Worm (Caenorhabditis elegans) whole organism, L3 larva: ENCODE data around the gene vha-8.
A peak's percentile ranks its signal among the peaks of the same experiment; 100 is the strongest.

Source experiments
- R02D3.7 ChIP-seq: fragments of 150-350 bp; optimal IDR thresholded peaks from 2 replicates; lab custom pipeline; 2014; ENCODE audit warnings: missing biosample characterization, missing genetic modification characterization
- ZK546.5 ChIP-seq: sonication (generic microtip); optimal IDR thresholded peaks from 2 replicates; lab custom pipeline; 2017; ENCODE audit warnings: missing biosample characterization, missing genetic modification characterization
- aly-2 ChIP-seq: fragments of 150-350 bp; optimal IDR thresholded peaks from 2 replicates; lab custom pipeline; 2014; ENCODE audit warnings: missing biosample characterization, missing genetic modification characterization
- ama-1 ChIP-seq: fragments of 150-350 bp; optimal IDR thresholded peaks from 2 replicates; lab custom pipeline; 2018
- ceh-16 ChIP-seq: sonication (generic microtip); optimal IDR thresholded peaks from 2 replicates; lab custom pipeline; 2017; ENCODE audit warnings: missing biosample characterization, missing genetic modification characterization
- ceh-28 ChIP-seq: fragments of 150-350 bp; optimal IDR thresholded peaks from 2 replicates; lab custom pipeline; 2014; ENCODE audit warnings: missing biosample characterization, missing genetic modification reagents, missing genetic modification characterization
- ceh-82 ChIP-seq: fragments of 150-350 bp; optimal IDR thresholded peaks from 2 replicates; lab custom pipeline; 2014; ENCODE audit warnings: missing biosample characterization, missing genetic modification characterization
- ceh-9 ChIP-seq: sonication (generic microtip); optimal IDR thresholded peaks from 2 replicates; lab custom pipeline; 2018; ENCODE audit warnings: missing biosample characterization, missing genetic modification characterization
- daf-12 ChIP-seq: fragments of 150-350 bp; optimal IDR thresholded peaks from 2 replicates; lab custom pipeline; 2014; ENCODE audit warnings: missing biosample characterization, missing genetic modification reagents, missing genetic modification characterization
- egl-27 ChIP-seq: sonication (generic microtip); optimal IDR thresholded peaks from 4 replicates; lab custom pipeline; 2017; ENCODE audit warnings: missing biosample characterization, missing genetic modification reagents, missing genetic modification characterization
- egl-5 ChIP-seq: fragments of 150-350 bp; optimal IDR thresholded peaks from 2 replicates; lab custom pipeline; 2017; ENCODE audit warnings: missing biosample characterization, missing genetic modification reagents, missing genetic modification characterization, inconsistent platforms
- elt-1 ChIP-seq: fragments of 150-350 bp; optimal IDR thresholded peaks from 2 replicates; lab custom pipeline; 2014; ENCODE audit warnings: missing biosample characterization, missing genetic modification characterization
- elt-2 ChIP-seq: sonication (generic microtip); optimal IDR thresholded peaks from 2 replicates; lab custom pipeline; 2016; ENCODE audit warnings: missing genetic modification reagents, mild to moderate bottlenecking, missing genetic modification characterization, missing compliant biosample characterization
- elt-3 ChIP-seq, 3 experiments: fragments of 150-350 bp in 1 of 3; sonication (generic microtip) in 2 of 3; optimal IDR thresholded peaks; 2 replicates in 2 of 3; 4 replicates in 1 of 3; lab custom pipeline; 2014 to 2017; ENCODE audit warnings: missing biosample characterization in 3 of 3, missing genetic modification characterization in 3 of 3
- eor-1 ChIP-seq, 2 experiments: fragments of 150-350 bp; optimal IDR thresholded peaks; 2 replicates each; lab custom pipeline; 2014 to 2018; ENCODE audit warnings: missing biosample characterization in 2 of 2, missing genetic modification characterization in 2 of 2
- fkh-10 ChIP-seq: sonication (generic microtip); optimal IDR thresholded peaks from 2 replicates; lab custom pipeline; 2017; ENCODE audit warnings: missing biosample characterization, missing genetic modification reagents, missing genetic modification characterization
- fkh-2 ChIP-seq: fragments of 150-350 bp; optimal IDR thresholded peaks from 2 replicates; lab custom pipeline; 2014; ENCODE audit warnings: missing biosample characterization, missing genetic modification reagents, missing genetic modification characterization
- fos-1 ChIP-seq: fragments of 150-350 bp; optimal IDR thresholded peaks from 2 replicates; lab custom pipeline; 2014; ENCODE audit warnings: missing biosample characterization, missing genetic modification characterization
- hmg-11 ChIP-seq: sonication (generic microtip); optimal IDR thresholded peaks from 2 replicates; lab custom pipeline; 2016; ENCODE audit warnings: missing genetic modification characterization, missing compliant biosample characterization
- jun-1 ChIP-seq: fragments of 150-350 bp; optimal IDR thresholded peaks from 2 replicates; lab custom pipeline; 2014; ENCODE audit warnings: missing biosample characterization, missing genetic modification reagents, missing genetic modification characterization
- lin-15B ChIP-seq: fragments of 150-350 bp; optimal IDR thresholded peaks from 2 replicates; lab custom pipeline; 2014; ENCODE audit warnings: missing biosample characterization, missing genetic modification characterization
- lin-39 ChIP-seq: fragments of 150-350 bp; optimal IDR thresholded peaks from 2 replicates; lab custom pipeline; 2018; ENCODE audit warnings: missing biosample characterization, missing genetic modification reagents, missing genetic modification characterization
- lsy-12 ChIP-seq: sonication (generic microtip); optimal IDR thresholded peaks from 2 replicates; lab custom pipeline; 2016; ENCODE audit warnings: mild to moderate bottlenecking, missing genetic modification characterization, missing compliant biosample characterization
- mdl-1 ChIP-seq: fragments of 150-350 bp; optimal IDR thresholded peaks from 2 replicates; lab custom pipeline; 2014; ENCODE audit warnings: missing biosample characterization, missing genetic modification characterization
- mml-1 ChIP-seq: fragments of 150-350 bp; sonication (generic microtip); optimal IDR thresholded peaks from 3 replicates; lab custom pipeline; 2014; ENCODE audit warnings: missing biosample characterization, missing genetic modification characterization
- nfya-1 ChIP-seq: sonication (generic microtip); optimal IDR thresholded peaks from 2 replicates; lab custom pipeline; 2017; ENCODE audit warnings: missing genetic modification characterization, mild to moderate bottlenecking, missing compliant biosample characterization, antibody characterized with exemption, moderate library complexity; ENCODE audit not compliant: insufficient read depth
- nhr-11 ChIP-seq: fragments of 150-350 bp; optimal IDR thresholded peaks from 2 replicates; lab custom pipeline; 2014; ENCODE audit warnings: missing biosample characterization, missing genetic modification characterization
- nhr-12 ChIP-seq: fragments of 150-350 bp; optimal IDR thresholded peaks from 2 replicates; lab custom pipeline; 2014; ENCODE audit warnings: missing biosample characterization, missing genetic modification characterization
- nhr-23 ChIP-seq: fragments of 150-350 bp; optimal IDR thresholded peaks from 2 replicates; lab custom pipeline; 2014; ENCODE audit warnings: missing biosample characterization, missing genetic modification reagents, missing genetic modification characterization
- nhr-237 ChIP-seq: fragments of 150-350 bp; optimal IDR thresholded peaks from 2 replicates; lab custom pipeline; 2014; ENCODE audit warnings: missing biosample characterization, missing genetic modification characterization
- nhr-25 ChIP-seq: sonication (generic microtip); optimal IDR thresholded peaks from 2 replicates; lab custom pipeline; 2017; ENCODE audit warnings: missing biosample characterization, missing genetic modification characterization
- nhr-28 ChIP-seq: fragments of 150-350 bp; optimal IDR thresholded peaks from 2 replicates; lab custom pipeline; 2014; ENCODE audit warnings: missing biosample characterization, missing genetic modification characterization
- nhr-43 ChIP-seq: sonication (generic microtip); optimal IDR thresholded peaks from 2 replicates; lab custom pipeline; 2016; ENCODE audit warnings: mild to moderate bottlenecking, missing genetic modification characterization, missing compliant biosample characterization; ENCODE audit not compliant: poor library complexity, severe bottlenecking
- nhr-67 ChIP-seq: fragments of 150-350 bp; optimal IDR thresholded peaks from 2 replicates; lab custom pipeline; 2014; ENCODE audit warnings: missing biosample characterization, missing genetic modification characterization
- nhr-76 ChIP-seq: fragments of 150-350 bp; sonication (generic microtip); optimal IDR thresholded peaks from 5 replicates; lab custom pipeline; 2014; ENCODE audit warnings: missing biosample characterization, missing genetic modification characterization
- nhr-77 ChIP-seq: fragments of 150-350 bp; optimal IDR thresholded peaks from 2 replicates; lab custom pipeline; 2014; ENCODE audit warnings: missing biosample characterization, missing genetic modification characterization
- pha-4 ChIP-seq: fragments of 150-350 bp; optimal IDR thresholded peaks from 2 replicates; lab custom pipeline; 2014; ENCODE audit warnings: missing biosample characterization, missing genetic modification reagents, missing genetic modification characterization
- pqm-1 ChIP-seq: fragments of 150-350 bp; optimal IDR thresholded peaks from 2 replicates; lab custom pipeline; 2017; ENCODE audit warnings: missing biosample characterization, missing genetic modification characterization, inconsistent platforms
- sea-2 ChIP-seq: fragments of 150-350 bp; sonication (generic microtip); optimal IDR thresholded peaks from 4 replicates; lab custom pipeline; 2014; ENCODE audit warnings: missing biosample characterization, missing genetic modification reagents, missing genetic modification characterization
- skn-1 ChIP-seq: fragments of 150-350 bp; optimal IDR thresholded peaks from 2 replicates; lab custom pipeline; 2014; ENCODE audit warnings: missing biosample characterization, missing genetic modification characterization
- snpc-4 ChIP-seq: fragments of 150-350 bp; optimal IDR thresholded peaks from 2 replicates; lab custom pipeline; 2014; ENCODE audit warnings: missing biosample characterization, missing genetic modification characterization
- tbx-2 ChIP-seq: sonication (generic microtip); optimal IDR thresholded peaks from 2 replicates; lab custom pipeline; 2016; ENCODE audit warnings: mild to moderate bottlenecking, missing genetic modification characterization, missing compliant biosample characterization
- unc-39 ChIP-seq: sonication (generic microtip); optimal IDR thresholded peaks from 4 replicates; lab custom pipeline; 2017; ENCODE audit warnings: missing biosample characterization, missing genetic modification characterization
- unc-62 ChIP-seq: fragments of 150-350 bp; sonication (generic microtip); optimal IDR thresholded peaks from 4 replicates; lab custom pipeline; 2014; ENCODE audit warnings: missing biosample characterization, missing genetic modification reagents, missing genetic modification characterization
- zag-1 ChIP-seq: fragments of 150-350 bp; optimal IDR thresholded peaks from 2 replicates; lab custom pipeline; 2014; ENCODE audit warnings: missing biosample characterization, missing genetic modification characterization
- ztf-11 ChIP-seq: fragments of 150-350 bp; optimal IDR thresholded peaks from 2 replicates; lab custom pipeline; 2014; ENCODE audit warnings: missing biosample characterization, missing genetic modification characterization
- ztf-4 ChIP-seq: fragments of 150-350 bp; optimal IDR thresholded peaks from 2 replicates; lab custom pipeline; 2014; ENCODE audit warnings: missing biosample characterization, missing genetic modification characterization

Gene vha-8

DNA sequence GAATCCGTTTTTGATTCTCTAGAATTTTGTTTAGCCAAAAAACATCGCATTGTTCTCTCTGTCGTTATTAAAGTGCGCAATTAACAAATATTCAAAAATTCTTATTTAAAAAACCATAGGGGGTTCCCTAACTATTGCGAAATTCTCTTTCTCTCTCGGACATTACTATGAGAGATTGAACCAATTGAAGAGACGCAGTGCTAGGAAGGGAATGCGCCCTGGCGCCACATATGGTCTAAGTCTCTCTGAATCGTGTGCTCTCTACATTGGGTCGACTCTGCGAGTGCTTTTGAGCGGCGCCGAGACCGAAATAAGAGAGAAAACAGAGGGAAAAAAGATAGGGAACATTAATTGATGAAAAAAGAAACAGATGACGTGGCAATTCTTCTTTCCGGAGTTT lies 5.0 kb upstream of the vha-8 start:
- TF ChIP-seq tbx-2 (tag; lab: Kevin White, UChicago) (peak; percentile 4), nfya-1 (tag; lab: Kevin White, UChicago) (peak; percentile 85), ZK546.5 (tag; lab: Kevin White, UChicago) (no peak), elt-2 (tag; lab: Kevin White, UChicago) (peak; percentile 60), lsy-12 (tag; lab: Kevin White, UChicago) (peak; percentile 59), nhr-25 (tag; lab: Kevin White, UChicago) (peak; percentile 32), daf-12 (tag; lab: Kevin White, UChicago) (no peak), ama-1 (lab: Kevin White, UChicago) (no peak), nhr-28 (tag; lab: Kevin White, UChicago) (no peak), ceh-9 (tag; lab: Kevin White, UChicago) (no peak), elt-3 (tag; optimal IDR thresholded peaks at IDR 0.05; lab: Kevin White, UChicago) (no peak), egl-5 (tag; lab: Kevin White, UChicago) (peak; percentile 57), lin-15B (tag; lab: Kevin White, UChicago) (peak; percentile 52), unc-62 (no peak), nhr-12 (tag; lab: Kevin White, UChicago) (no peak), fkh-2 (tag; lab: Kevin White, UChicago) (no peak), nhr-77 (tag; lab: Kevin White, UChicago) (no peak), zag-1 (tag; lab: Kevin White, UChicago) (peak; percentile 17), pqm-1 (peak; percentile 49), nhr-11 (tag; lab: Kevin White, UChicago) (no peak), pha-4 (peak; percentile 79), R02D3.7 (no peak), jun-1 (tag; lab: Kevin White, UChicago) (no peak), sea-2 (GFP tag; lab: Kevin White, UChicago) (no peak), mml-1 (tag; lab: Kevin White, UChicago) (no peak), fos-1 (no peak), eor-1 (tag; optimal IDR thresholded peaks at IDR 0.05; lab: Kevin White, UChicago) (no peak), snpc-4 (peak; percentile 54), ztf-11 (tag; lab: Kevin White, UChicago) (no peak), skn-1 (tag; lab: Kevin White, UChicago) (peak; percentile 14), nhr-23 (tag; lab: Kevin White, UChicago) (peak; percentile 52), elt-1 (no peak), nhr-237 (tag; lab: Kevin White, UChicago) (no peak), aly-2 (no peak), nhr-76 (tag; lab: Kevin White, UChicago) (no peak), fkh-10 (GFP tag; lab: Kevin White, UChicago) (no peak), ceh-82 (tag; lab: Kevin White, UChicago) (no peak), hmg-11 (tag; lab: Kevin White, UChicago) (peak; percentile 89), unc-39 (tag; lab: Kevin White, UChicago) (no peak), mdl-1 (no peak), ztf-4 (tag; lab: Kevin White, UChicago) (no peak), nhr-67 (no peak), egl-27 (no peak), lin-39 (peak; percentile 63), ceh-28 (tag; lab: Kevin White, UChicago) (peak; percentile 45), nhr-43 (tag; lab: Kevin White, UChicago) (peak; percentile 14), ceh-16 (tag; lab: Kevin White, UChicago) (no peak)
